Worm (Caenorhabditis elegans) whole organism, L4/young adult: ENCODE data around the gene W02G9.3.
A peak's percentile ranks its signal among the peaks of the same experiment; 100 is the strongest.
"Not testable (repeated sequence)": the region's sequence is repeated elsewhere in the genome, so short reads cannot be mapped to it uniquely, and the experiment has no call there.

Experiments
- W03F9.2 ChIP-seq: fragments of 150-350 bp; optimal IDR thresholded peaks from 2 replicates; lab custom pipeline; 2014; ENCODE audit warnings: missing biosample characterization, missing genetic modification characterization
- dao-5 ChIP-seq: sonication (generic microtip); optimal IDR thresholded peaks from 2 replicates; lab custom pipeline; 2016; ENCODE audit warnings: missing genotype, missing genetic modification characterization, moderate library complexity, missing compliant biosample characterization
- him-1 ChIP-seq: sonication (generic microtip); optimal IDR thresholded peaks from 2 replicates; lab custom pipeline; 2016; ENCODE audit warnings: missing genotype, missing genetic modification reagents, missing genetic modification characterization, missing compliant biosample characterization

W02G9.3 gene

DNA sequence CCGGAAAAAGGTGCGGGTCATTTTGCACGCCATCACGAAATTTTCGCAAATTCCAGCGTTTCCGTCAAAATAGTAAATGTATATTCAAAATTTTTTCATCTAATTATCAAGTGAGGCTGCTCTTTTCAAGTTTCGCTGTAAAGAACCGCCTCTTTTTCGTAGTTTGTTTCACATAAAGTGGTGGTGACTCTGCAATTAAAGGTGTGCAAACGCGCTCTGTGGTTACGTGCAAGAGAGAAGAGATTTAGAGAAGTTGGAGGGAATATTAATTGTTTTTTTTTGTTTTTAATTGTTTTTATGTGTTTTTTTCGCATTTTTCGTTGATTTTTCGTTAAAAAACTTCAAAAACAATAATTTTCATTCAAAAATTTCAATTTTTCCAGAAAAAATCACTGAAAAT lies at the start of gene W02G9.3:
TSS of gene W02G9.3 (plus strand) at position 384 of the 400 bp plus-strand sequence.
- TF ChIP-seq him-1 (tag; lab: Kevin White, UChicago) (no peak), W03F9.2 (tag; lab: Kevin White, UChicago) (peak; percentile 81)

- no peak for TF ChIP-seq W03F9.2 (tag; lab: Kevin White, UChicago)
- TF ChIP-seq him-1 (tag; lab: Kevin White, UChicago), result no peak
- no peak for TF ChIP-seq dao-5 (tag; lab: Kevin White, UChicago)
Observed at ce11 chrV:2623765-2624164, 49.0 kb upstream of the W02G9.3 start.

- not testable (repeated sequence) for TF ChIP-seq W03F9.2, him-1, dao-5 (tag; lab: Kevin White, UChicago)
Observed at ce11 chrV:2625360-2625759, 47.4 kb upstream of the W02G9.3 start, which contains the start of gene sknr-1. Gene sknr-1, minus strand, starts transcription at chrV:2625460.

ce11 chrV:2638545-2638944 lies 34.2 kb upstream of the W02G9.3 start, which contains the start of gene W02H5.19:
Gene W02H5.19, plus strand, starts transcription at chrV:2638890.
- TF ChIP-seq W03F9.2 (tag; lab: Kevin White, UChicago) (peak; percentile 82), him-1 (tag; lab: Kevin White, UChicago) (peak; percentile 28), dao-5 (tag; lab: Kevin White, UChicago) (no peak)

ce11 chrV:2639035-2639434 lies 33.8 kb upstream of the W02G9.3 start, which contains the start of gene W02H5.2:
Gene W02H5.2, plus strand, starts transcription at chrV:2639335.
- TF ChIP-seq W03F9.2 (tag; lab: Kevin White, UChicago) (no peak), dao-5 (tag; lab: Kevin White, UChicago) (no peak), him-1 (tag; lab: Kevin White, UChicago) (no peak)

DNA sequence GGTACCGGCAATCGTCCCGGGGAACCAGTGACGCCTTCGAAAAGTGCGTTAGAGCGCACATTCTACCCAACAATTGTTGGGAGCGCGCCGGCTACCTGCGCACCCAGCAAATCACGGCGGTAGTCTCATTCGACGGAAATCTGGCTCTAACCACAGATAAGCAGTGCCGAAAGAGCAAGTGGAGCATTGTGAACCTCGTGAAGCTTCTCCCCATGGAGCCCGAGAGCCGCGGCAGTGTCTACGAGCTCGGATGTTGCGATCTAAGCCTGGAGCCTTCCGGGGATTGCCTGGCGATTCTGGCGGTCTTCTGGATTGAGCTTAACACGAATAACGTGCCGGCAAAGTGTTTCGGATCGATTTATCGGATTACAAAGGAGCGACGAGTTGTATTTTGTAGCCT lies 33.3 kb upstream of the W02G9.3 start:
- TF ChIP-seq dao-5 (tag; lab: Kevin White, UChicago) (no peak), W03F9.2 (tag; lab: Kevin White, UChicago) (no peak), him-1 (tag; lab: Kevin White, UChicago) (no peak)

DNA sequence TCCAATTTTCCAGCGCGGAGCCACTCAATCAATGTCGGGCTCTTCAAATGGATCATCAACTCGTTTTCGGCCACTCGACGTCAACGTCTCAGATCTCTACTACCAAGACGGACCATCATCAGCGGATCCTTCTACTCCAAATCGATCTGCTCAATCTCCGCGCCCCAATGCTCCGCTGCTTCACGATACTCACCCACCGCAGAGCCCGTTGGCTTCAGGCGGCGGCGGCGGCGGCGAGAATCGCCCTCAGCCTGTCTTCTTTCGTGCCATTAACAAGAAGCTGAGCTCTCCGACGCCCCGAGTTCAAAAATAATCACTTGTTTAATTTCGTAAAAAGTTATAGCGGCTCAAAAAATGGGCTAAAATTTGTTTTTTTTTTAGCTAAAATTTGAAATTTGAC lies 26.7 kb upstream of the W02G9.3 start:
- TF ChIP-seq dao-5 (tag; lab: Kevin White, UChicago) (no peak), W03F9.2 (tag; lab: Kevin White, UChicago) (no peak), him-1 (tag; lab: Kevin White, UChicago) (no peak)

DNA sequence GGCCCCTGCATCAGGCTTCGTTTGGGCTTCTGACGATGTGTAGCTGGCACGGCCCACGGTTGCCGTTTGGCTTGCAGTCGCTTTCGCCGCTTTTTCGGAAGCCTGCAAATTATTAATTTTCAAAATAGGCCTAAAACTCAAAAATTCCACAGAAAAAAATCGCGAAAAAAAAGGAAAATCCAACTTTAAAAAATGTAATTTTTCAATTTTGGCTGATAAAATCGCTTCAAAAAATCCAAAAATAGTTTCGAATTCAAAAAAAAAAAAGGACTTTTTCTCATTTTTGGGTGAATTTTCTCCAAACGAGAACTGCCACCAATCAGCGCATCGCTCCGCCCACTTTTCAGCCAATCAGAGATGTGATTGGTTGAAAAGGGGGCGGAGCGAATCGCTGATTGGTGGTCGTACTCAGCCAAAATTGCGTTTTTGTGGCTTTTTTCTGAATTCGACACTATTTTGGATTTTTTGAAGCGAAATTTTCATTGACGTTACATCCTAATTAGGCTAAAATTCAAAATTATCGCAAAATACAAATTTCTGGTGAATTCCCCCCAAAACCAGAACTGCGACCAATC lies 25.5 kb upstream of the W02G9.3 start:
- TF ChIP-seq him-1 (tag; lab: Kevin White, UChicago) (no peak), dao-5 (tag; lab: Kevin White, UChicago) (no peak), W03F9.2 (tag; lab: Kevin White, UChicago) (no peak)

DNA sequence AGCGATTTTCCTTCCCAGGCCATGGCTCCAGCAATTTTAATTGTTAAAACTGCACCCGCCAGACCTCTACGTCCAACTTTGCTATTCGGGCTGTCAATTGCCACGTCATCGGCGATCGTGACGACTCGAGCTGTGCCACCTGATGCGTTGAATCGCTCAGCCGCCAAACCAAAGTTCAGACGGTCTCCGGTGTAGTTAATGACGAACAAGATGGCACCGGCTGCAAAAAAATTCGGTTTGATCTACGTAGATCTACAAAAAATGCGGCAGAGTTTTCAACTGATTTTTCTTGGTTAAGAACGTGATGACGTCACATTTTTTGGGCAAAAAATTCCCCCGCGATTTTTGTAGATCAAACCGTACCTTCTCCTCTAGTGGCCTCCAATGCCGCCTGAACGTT lies 21.8 kb upstream of the W02G9.3 start:
- TF ChIP-seq W03F9.2 (tag; lab: Kevin White, UChicago), result no peak
- no peak for TF ChIP-seq him-1 (tag; lab: Kevin White, UChicago)
- TF ChIP-seq dao-5 (tag; lab: Kevin White, UChicago), result no peak

DNA sequence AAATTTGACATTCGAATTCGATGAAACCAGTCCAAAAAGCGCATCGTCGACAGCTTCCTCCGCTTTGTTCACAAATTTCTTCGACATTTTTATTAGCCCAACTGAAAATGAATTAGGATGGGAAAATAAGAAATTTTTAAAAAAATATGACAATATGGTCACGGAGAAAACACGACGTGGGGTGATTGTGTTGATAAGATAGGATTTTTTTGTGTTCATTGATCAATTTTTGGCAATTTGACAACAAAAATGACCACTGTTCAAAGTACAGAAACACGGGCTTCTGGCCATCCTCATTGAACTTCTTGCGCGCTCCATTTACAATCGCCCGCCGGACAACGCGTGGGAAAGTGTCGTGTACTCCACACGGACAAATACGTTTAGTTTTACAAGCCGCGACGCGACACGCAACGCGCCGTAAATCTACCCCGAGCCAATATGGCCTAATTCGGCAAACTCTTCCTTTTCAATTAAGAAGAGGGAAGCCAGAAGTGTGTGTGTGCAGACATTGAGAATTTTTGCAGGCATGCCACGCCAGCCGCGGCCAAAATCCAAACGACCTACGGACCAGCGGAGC lies 20.1 kb upstream of the W02G9.3 start, which contains the start of the genes W02H5.8 and angl-1:
TSS of gene W02H5.8 (minus strand) at position 101 of the 577 bp plus-strand sequence.
TSS of gene angl-1 (plus strand) at position 527 of the 577 bp plus-strand sequence.
- TF ChIP-seq W03F9.2 (tag; lab: Kevin White, UChicago) (no peak), dao-5 (tag; lab: Kevin White, UChicago) (no peak), him-1 (tag; lab: Kevin White, UChicago) (no peak)

- no peak for TF ChIP-seq W03F9.2 (tag; lab: Kevin White, UChicago)
- TF ChIP-seq dao-5 (tag; lab: Kevin White, UChicago), result no peak
- TF ChIP-seq him-1 (tag; lab: Kevin White, UChicago), result no peak
Observed at ce11 chrV:2656159-2656558, 16.6 kb upstream of the W02G9.3 start.

- TF ChIP-seq dao-5 (tag; lab: Kevin White, UChicago) (no peak), W03F9.2 (tag; lab: Kevin White, UChicago) (peak; percentile 2)
Observed at ce11 chrV:2657682-2658081, 15.1 kb upstream of the W02G9.3 start.

DNA sequence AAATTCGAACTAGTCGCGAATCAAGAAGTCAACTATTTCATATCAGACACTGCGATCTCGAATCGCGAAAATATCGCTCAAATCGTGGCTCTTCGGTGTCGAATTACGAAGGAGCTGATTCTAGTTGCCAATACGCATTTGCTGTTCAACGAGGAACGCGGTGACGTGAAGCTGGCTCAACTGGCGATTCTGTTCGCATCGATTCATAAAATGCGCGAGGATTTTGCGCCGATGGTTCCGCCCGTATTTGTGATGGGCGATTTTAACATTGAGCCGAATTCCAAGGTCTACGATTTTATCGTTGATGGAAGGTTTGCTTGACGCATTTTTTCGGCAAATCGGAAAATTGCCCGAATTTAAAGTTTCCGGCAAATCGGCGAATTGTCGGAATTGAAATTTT lies 12.3 kb upstream of the W02G9.3 start:
- TF ChIP-seq W03F9.2 (tag; lab: Kevin White, UChicago) (no peak), him-1 (tag; lab: Kevin White, UChicago) (no peak), dao-5 (tag; lab: Kevin White, UChicago) (no peak)
